Worm (Caenorhabditis elegans) whole organism, L4 larva: ENCODE results near the gene srab-18.

Source experiments
- F10B5.3 ChIP-seq: sonication (generic microtip); optimal IDR thresholded peaks from 2 replicates; lab custom pipeline; 2016; ENCODE audit warnings: mild to moderate bottlenecking, missing genetic modification characterization, missing compliant biosample characterization
- F37D6.2 ChIP-seq: sonication (generic microtip); optimal IDR thresholded peaks from 2 replicates; lab custom pipeline; 2016; ENCODE audit warnings: mild to moderate bottlenecking, missing genetic modification characterization, missing compliant biosample characterization
- Y105C5A.15 ChIP-seq: fragments of 200-800 bp; sonication (Bioruptor generic); IDR thresholded peaks from 2 replicates; pipeline ENCODE4 v1.3.6; 2022; ENCODE audit warnings: missing genetic modification characterization, missing compliant biosample characterization
- Y75B8A.6 ChIP-seq: fragments of 200-800 bp; sonication (Bioruptor generic); IDR thresholded peaks from 2 replicates; pipeline ENCODE4 v1.3.6; 2022; ENCODE audit warnings: missing genetic modification reagents, missing genetic modification characterization, missing compliant biosample characterization
- aha-1 ChIP-seq: fragments of 150-350 bp; peaks from one replicate; lab custom pipeline; 2014; ENCODE audit warnings: missing biosample characterization, missing genetic modification characterization
- aly-2 ChIP-seq: sonication (generic microtip); optimal IDR thresholded peaks from 2 replicates; lab custom pipeline; 2018; ENCODE audit warnings: missing biosample characterization, missing genetic modification characterization
- arid-1 ChIP-seq: fragments of 200-800 bp; sonication (Bioruptor generic); conservative IDR thresholded peaks from 2 replicates; pipeline ENCODE4 v1.3.6; 2022; ENCODE audit warnings: missing genetic modification reagents, missing genetic modification characterization, missing compliant biosample characterization
- ceh-20 ChIP-seq: fragments of 200-800 bp; sonication (Bioruptor generic); IDR thresholded peaks from 2 replicates; pipeline ENCODE4 v1.3.6; 2022; ENCODE audit warnings: missing genetic modification reagents, missing genetic modification characterization, missing compliant biosample characterization
- ceh-82 ChIP-seq: sonication (generic microtip); optimal IDR thresholded peaks from 2 replicates; lab custom pipeline; 2017; ENCODE audit warnings: missing biosample characterization, missing genetic modification characterization
- ces-1 ChIP-seq: fragments of 150-350 bp; sonication (generic microtip); optimal IDR thresholded peaks from 4 replicates; lab custom pipeline; 2014; ENCODE audit warnings: missing biosample characterization, missing genetic modification reagents, missing genetic modification characterization
- cey-2 ChIP-seq: sonication (generic microtip); optimal IDR thresholded peaks from 3 replicates; lab custom pipeline; 2017; ENCODE audit warnings: missing genetic modification characterization, mild to moderate bottlenecking, missing compliant biosample characterization, antibody characterized with exemption, borderline replicate concordance; ENCODE audit not compliant: insufficient read depth
- ctbp-1 ChIP-seq: fragments of 200-800 bp; sonication (Bioruptor generic); IDR thresholded peaks from 2 replicates; pipeline ENCODE4 v1.3.6; 2022; ENCODE audit warnings: missing genetic modification reagents, missing genetic modification characterization, missing compliant biosample characterization
- daf-16 ChIP-seq, 3 experiments: sonication (generic microtip); optimal IDR thresholded peaks; 2 replicates each; lab custom pipeline; 2016 to 2017; ENCODE audit warnings: missing genetic modification characterization in 3 of 3, missing genetic modification reagents in 3 of 3, mild to moderate bottlenecking in 2 of 3, missing compliant biosample characterization in 2 of 3, missing biosample characterization in 1 of 3, moderate library complexity in 1 of 3
- dmd-6 ChIP-seq: fragments of 200-800 bp; sonication (Bioruptor generic); IDR thresholded peaks from 2 replicates; pipeline ENCODE4 v1.3.6; 2022; ENCODE audit warnings: missing genetic modification reagents, missing genetic modification characterization, missing compliant biosample characterization
- dmd-8 ChIP-seq: fragments of 200-800 bp; sonication (Bioruptor generic); IDR thresholded peaks from 2 replicates; pipeline ENCODE4 v1.3.6; 2022; ENCODE audit warnings: missing genetic modification characterization, missing compliant biosample characterization
- duxl-1 ChIP-seq: sonication (generic microtip); optimal IDR thresholded peaks from 2 replicates; lab custom pipeline; 2016; ENCODE audit warnings: mild to moderate bottlenecking, missing genetic modification characterization, moderate library complexity, missing compliant biosample characterization; ENCODE audit not compliant: poor library complexity
- dve-1 ChIP-seq: sonication (generic microtip); optimal IDR thresholded peaks from 2 replicates; lab custom pipeline; 2017; ENCODE audit warnings: antibody characterized with exemption, mild to moderate bottlenecking, missing genetic modification characterization, missing compliant biosample characterization; ENCODE audit not compliant: insufficient read depth
- fkh-10 ChIP-seq: fragments of 150-350 bp; optimal IDR thresholded peaks from 2 replicates; lab custom pipeline; 2014; ENCODE audit warnings: missing biosample characterization, missing genetic modification reagents, missing genetic modification characterization
- hlh-11 ChIP-seq: fragments of 200-800 bp; sonication (Bioruptor generic); optimal IDR thresholded peaks from 2 replicates; lab custom pipeline; 2018; ENCODE audit warnings: mild to moderate bottlenecking, missing genetic modification characterization, missing compliant biosample characterization
- hlh-30 ChIP-seq: sonication (generic microtip); optimal IDR thresholded peaks from 2 replicates; lab custom pipeline; 2017; ENCODE audit warnings: antibody characterized with exemption, mild to moderate bottlenecking, missing genetic modification characterization, missing compliant biosample characterization; ENCODE audit not compliant: insufficient read depth
- lin-13 ChIP-seq: fragments of 150-350 bp; optimal IDR thresholded peaks from 2 replicates; lab custom pipeline; 2014; ENCODE audit warnings: missing biosample characterization, missing genetic modification reagents, missing genetic modification characterization
- lin-38 ChIP-seq: fragments of 200-800 bp; sonication (Bioruptor generic); IDR thresholded peaks from 2 replicates; pipeline ENCODE4 v1.3.6; 2022; ENCODE audit warnings: missing genetic modification reagents, missing genetic modification characterization, missing compliant biosample characterization
- lin-39 ChIP-seq: fragments of 150-350 bp; optimal IDR thresholded peaks from 2 replicates; lab custom pipeline; 2014; ENCODE audit warnings: missing biosample characterization, missing genetic modification reagents, missing genetic modification characterization
- lir-3 ChIP-seq: sonication (generic microtip); optimal IDR thresholded peaks from 2 replicates; lab custom pipeline; 2016; ENCODE audit warnings: mild to moderate bottlenecking, missing genetic modification characterization, missing compliant biosample characterization
- lsy-2 ChIP-seq, 2 experiments: fragments of 150-350 bp in 1 of 2; sonication (generic microtip) in 1 of 2; optimal IDR thresholded peaks; 2 replicates each; lab custom pipeline; 2014 to 2017; ENCODE audit warnings: missing biosample characterization in 2 of 2, missing genetic modification characterization in 2 of 2
- madf-9 ChIP-seq: fragments of 200-800 bp; sonication (Bioruptor generic); conservative IDR thresholded peaks from 2 replicates; pipeline ENCODE4 v1.3.6; 2022; ENCODE audit warnings: missing genetic modification reagents, missing genetic modification characterization, missing compliant biosample characterization
- mep-1 ChIP-seq: fragments of 150-350 bp; sonication (generic microtip); optimal IDR thresholded peaks from 3 replicates; lab custom pipeline; 2014; ENCODE audit warnings: missing biosample characterization, missing genetic modification characterization
- mxl-2 ChIP-seq: fragments of 200-800 bp; sonication (Bioruptor generic); conservative IDR thresholded peaks from 2 replicates; pipeline ENCODE4 v1.3.6; 2022; ENCODE audit warnings: missing genetic modification reagents, missing genetic modification characterization, missing compliant biosample characterization
- mxl-3 ChIP-seq: fragments of 200-800 bp; sonication (Bioruptor generic); optimal IDR thresholded peaks from 2 replicates; lab custom pipeline; 2018; ENCODE audit warnings: mild to moderate bottlenecking, missing genetic modification characterization, missing compliant biosample characterization
- nhr-11 ChIP-seq: fragments of 150-350 bp; optimal IDR thresholded peaks from 2 replicates; lab custom pipeline; 2014; ENCODE audit warnings: missing biosample characterization, missing genetic modification characterization
- nhr-28 ChIP-seq: fragments of 150-350 bp; optimal IDR thresholded peaks from 2 replicates; lab custom pipeline; 2014; ENCODE audit warnings: missing biosample characterization, missing genetic modification characterization
- nhr-41 ChIP-seq: fragments of 200-800 bp; sonication (Bioruptor generic); IDR thresholded peaks from 2 replicates; pipeline ENCODE4 v1.3.6; 2022; ENCODE audit warnings: missing genetic modification reagents, missing genetic modification characterization, missing compliant biosample characterization
- nhr-42 ChIP-seq: fragments of 200-800 bp; sonication (Bioruptor generic); IDR thresholded peaks from 2 replicates; pipeline ENCODE4 v1.3.6; 2022; ENCODE audit warnings: missing genetic modification characterization, missing compliant biosample characterization
- nhr-76 ChIP-seq: fragments of 150-350 bp; optimal IDR thresholded peaks from 2 replicates; lab custom pipeline; 2014; ENCODE audit warnings: missing biosample characterization, missing genetic modification characterization
- php-3 ChIP-seq: fragments of 200-800 bp; sonication (Bioruptor generic); IDR thresholded peaks from 2 replicates; pipeline ENCODE4 v1.3.6; 2022; ENCODE audit warnings: missing genetic modification reagents, missing genetic modification characterization, missing compliant biosample characterization
- rbr-2 ChIP-seq: sonication (generic microtip); optimal IDR thresholded peaks from 2 replicates; lab custom pipeline; 2016; ENCODE audit warnings: missing genotype, missing genetic modification characterization, missing compliant biosample characterization
- spr-3 ChIP-seq: fragments of 200-800 bp; sonication (Bioruptor generic); optimal IDR thresholded peaks from 2 replicates; lab custom pipeline; 2018; ENCODE audit warnings: mild to moderate bottlenecking, missing genetic modification characterization, missing compliant biosample characterization
- tag-97 ChIP-seq: fragments of 200-800 bp; sonication (Bioruptor generic); IDR thresholded peaks from 2 replicates; pipeline ENCODE4 v1.3.6; 2022; ENCODE audit warnings: missing genetic modification characterization, missing compliant biosample characterization
- tra-1 ChIP-seq: fragments of 200-800 bp; sonication (Bioruptor generic); IDR thresholded peaks from 2 replicates; pipeline ENCODE4 v1.3.6; 2022; ENCODE audit warnings: missing genetic modification reagents, missing genetic modification characterization, missing compliant biosample characterization
- unc-130 ChIP-seq: sonication (generic microtip); optimal IDR thresholded peaks from 2 replicates; lab custom pipeline; 2016; ENCODE audit warnings: missing genetic modification reagents, missing genetic modification characterization, missing compliant biosample characterization
- zag-1 ChIP-seq: fragments of 150-350 bp; optimal IDR thresholded peaks from 2 replicates; lab custom pipeline; 2014; ENCODE audit warnings: missing biosample characterization, missing genetic modification characterization
- zfp-3 ChIP-seq: fragments of 200-800 bp; sonication (Bioruptor generic); conservative IDR thresholded peaks from 2 replicates; pipeline ENCODE4 v1.3.6; 2022; ENCODE audit warnings: missing genetic modification reagents, missing genetic modification characterization, missing compliant biosample characterization
- zip-2 ChIP-seq: fragments of 150-350 bp; optimal IDR thresholded peaks from 2 replicates; lab custom pipeline; 2014; ENCODE audit warnings: missing biosample characterization, missing genetic modification characterization

srab-18 gene

ce11 chrV:9860337-9860736 is 10.9 kb downstream of the srab-18 start:
- peak; percentile 50 for TF ChIP-seq aha-1 (tag; lab: Kevin White, UChicago)
- no peak for TF ChIP-seq zag-1 (tag; lab: Kevin White, UChicago)

ce11 chrV:9859863-9860262 is 11.4 kb downstream of the srab-18 start, which contains the start of gene lsy-12:
Gene lsy-12 (minus strand): TSS chrV:9859963.
- TF ChIP-seq ctbp-1 (GFP tag; lab: Robert Waterston, UW): no peak
- TF ChIP-seq mep-1 (tag; lab: Kevin White, UChicago): no peak
- TF ChIP-seq nhr-11: no peak
- TF ChIP-seq zip-2 (tag; lab: Kevin White, UChicago): no peak
- TF ChIP-seq daf-16 (GFP tag; optimal IDR thresholded peaks at IDR 0.05; lab: Kevin White, UChicago): no peak
- TF ChIP-seq daf-16 (tag; optimal IDR thresholded peaks at IDR 0.05; lab: Kevin White, UChicago): no peak
- no peak for TF ChIP-seq tag-97 (GFP tag; lab: Robert Waterston, UW)
- TF ChIP-seq unc-130: no peak
- no peak for TF ChIP-seq aly-2 (tag; lab: Kevin White, UChicago)
- no peak for TF ChIP-seq hlh-11 (tag; lab: Kevin White, UChicago)
- no peak for TF ChIP-seq ces-1 (GFP tag; lab: Kevin White, UChicago)
- no peak for TF ChIP-seq zag-1 (tag; lab: Kevin White, UChicago)

- peak; percentile 78 for TF ChIP-seq nhr-28 (tag; lab: Kevin White, UChicago)
- TF ChIP-seq daf-16 (GFP tag; optimal IDR thresholded peaks at IDR 0.05; lab: Kevin White, UChicago): no peak
- peak; percentile 59 for TF ChIP-seq daf-16 (tag; optimal IDR thresholded peaks at IDR 0.05; lab: Kevin White, UChicago)
- TF ChIP-seq zfp-3 (GFP tag; lab: Robert Waterston, UW): no peak
- peak; percentile 46 for TF ChIP-seq dve-1 (tag; lab: Kevin White, UChicago)
- no peak for TF ChIP-seq cey-2 (tag; lab: Kevin White, UChicago)
- TF ChIP-seq F37D6.2 (tag; lab: Kevin White, UChicago): no peak
- TF ChIP-seq rbr-2: no peak
- TF ChIP-seq hlh-30 (tag; lab: Kevin White, UChicago): peak; percentile 1
- no peak for TF ChIP-seq lin-13 (GFP tag; lab: Kevin White, UChicago)
- no peak for TF ChIP-seq arid-1 (GFP tag; lab: Robert Waterston, UW)
- 0 out of 2 replicates have a peak, but pooled peaks have one; percentile 22 for TF ChIP-seq dmd-6 (GFP tag; lab: Robert Waterston, UW)
Measured at ce11 chrV:9856978-9857377, 14.3 kb downstream of the srab-18 start.

DNA sequence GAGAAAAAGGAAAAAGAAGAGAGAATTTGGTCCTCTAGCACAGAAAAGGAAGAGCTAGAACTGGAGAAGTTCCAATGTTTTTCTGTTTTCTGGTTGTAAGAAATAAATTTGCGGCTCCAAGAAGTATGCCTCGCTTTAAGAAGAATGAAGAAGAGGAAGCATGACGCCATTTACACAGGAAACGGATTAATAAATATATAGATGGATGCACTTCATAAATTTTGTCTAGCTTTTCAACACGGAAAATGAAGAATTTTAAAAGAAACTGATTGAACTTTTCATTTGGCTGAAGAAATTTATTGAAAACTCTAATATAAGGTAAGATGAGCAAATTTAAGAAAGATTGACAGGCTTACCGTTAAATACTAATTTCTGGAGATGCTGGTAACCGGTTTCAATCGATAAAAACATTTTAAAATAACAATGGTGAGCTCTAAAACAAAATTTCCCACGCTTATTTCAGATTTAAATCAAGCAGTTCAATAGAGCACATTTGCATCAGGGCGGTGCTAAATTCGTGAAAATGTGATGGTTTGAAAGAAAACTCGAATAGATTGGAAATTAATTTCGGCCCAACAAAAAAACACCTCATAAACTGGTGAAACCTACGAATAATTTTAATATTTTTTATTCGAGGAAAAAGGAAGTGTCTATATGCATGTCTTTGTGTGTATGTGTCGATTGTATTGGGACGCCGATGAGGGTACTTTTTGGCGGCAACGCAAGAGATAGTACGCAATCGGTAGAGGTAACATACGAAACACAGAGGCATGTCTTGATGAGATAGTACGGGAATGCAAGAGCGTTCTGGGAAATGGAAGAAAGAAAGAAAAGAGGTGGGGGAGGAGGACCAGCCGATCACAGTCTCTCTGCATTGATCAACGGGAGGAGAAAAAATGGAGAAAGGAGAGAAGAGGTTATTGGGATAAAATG is 15.1 kb downstream of the srab-18 start:
- TF ChIP-seq tra-1 (GFP tag; lab: Robert Waterston, UW) (no peak), Y105C5A.15 (no peak), ceh-82 (tag; lab: Kevin White, UChicago) (no peak), php-3 (no peak), mxl-3 (GFP tag; lab: Kevin White, UChicago) (peak; percentile 18), Y75B8A.6 (GFP tag; lab: Robert Waterston, UW) (no peak), lin-39 (tag; lab: Kevin White, UChicago) (no peak), mxl-2 (GFP tag; lab: Robert Waterston, UW) (no peak), lsy-2 (tag; optimal IDR thresholded peaks at IDR 0.05; lab: Kevin White, UChicago) (peak in 1 of 2 experiments; percentile 5), fkh-10 (GFP tag; lab: Kevin White, UChicago) (no peak), nhr-41 (no peak), nhr-76 (no peak), madf-9 (GFP tag; lab: Robert Waterston, UW) (no peak), lir-3 (tag; lab: Kevin White, UChicago) (no peak), nhr-28 (tag; lab: Kevin White, UChicago) (peak; percentile 45), spr-3 (GFP tag; lab: Kevin White, UChicago) (no peak), zip-2 (tag; lab: Kevin White, UChicago) (no peak), dmd-8 (GFP tag; lab: Robert Waterston, UW) (no peak), nhr-42 (GFP tag; lab: Robert Waterston, UW) (no peak), ceh-20 (GFP tag; lab: Robert Waterston, UW) (no peak), rbr-2 (no peak), lin-38 (GFP tag; lab: Robert Waterston, UW) (peak; percentile 68), duxl-1 (tag; lab: Kevin White, UChicago) (no peak), F10B5.3 (tag; lab: Kevin White, UChicago) (no peak)
